Worm (Caenorhabditis elegans): ENCODE results near the gene ZC250.4.

ZC250.4 gene

ce11 chrV:5835397-5835796 lies 22.5 kb upstream of the ZC250.4 start:
- TF ChIP-seq hmg-4 (GFP tag; optimal IDR thresholded peaks at IDR 0.05) (no peak), F13C5.2 (tag; optimal IDR thresholded peaks at IDR 0.05) (no peak), ceh-36 (tag; optimal IDR thresholded peaks at IDR 0.05) (no peak), tbx-37 (GFP tag; conservative IDR thresholded peaks at IDR 0.05) (no peak), aly-1 (tag; optimal IDR thresholded peaks at IDR 0.05) (no peak), pes-1 (GFP tag; IDR thresholded peaks at IDR 0.05) (no peak), scrt-1 (GFP tag; IDR thresholded peaks at IDR 0.05) (no peak), ceh-13 (GFP tag; optimal IDR thresholded peaks at IDR 0.05) (no peak), ama-1 (optimal IDR thresholded peaks at IDR 0.05) (no peak), ets-7 (tag; optimal IDR thresholded peaks at IDR 0.05) (no peak), hmbx-1 (tag; optimal IDR thresholded peaks at IDR 0.05) (no peak), hnd-1 (tag; optimal IDR thresholded peaks at IDR 0.05) (no peak), tra-4 (tag; optimal IDR thresholded peaks at IDR 0.05) (no peak)

DNA sequence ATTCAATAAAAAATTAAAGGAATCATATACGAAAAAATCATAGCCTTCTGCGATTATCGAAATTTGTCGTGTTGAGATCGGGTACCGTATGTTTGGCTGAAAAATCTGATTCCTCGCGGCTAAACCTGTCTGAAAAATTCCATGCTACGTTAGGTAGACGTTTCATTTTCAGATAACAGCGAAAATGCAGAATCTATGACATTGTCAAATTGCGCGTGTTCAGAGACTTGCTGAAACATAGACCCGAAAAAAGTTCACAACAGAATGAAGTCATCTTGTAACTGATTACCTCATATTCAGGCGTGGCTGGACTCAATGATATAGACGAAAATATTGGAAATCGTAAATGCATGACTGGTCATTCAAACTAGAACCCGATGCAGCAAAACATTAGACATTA lies 20.6 kb upstream of the ZC250.4 start, which contains the start of gene srh-76:
Gene srh-76 (plus strand): TSS at position 301 of the 400 bp plus-strand sequence.
- TF ChIP-seq flt-1 (GFP tag; IDR thresholded peaks at IDR 0.05) (no peak), ceh-13 (GFP tag; optimal IDR thresholded peaks at IDR 0.05) (no peak), aly-1 (tag; optimal IDR thresholded peaks at IDR 0.05) (no peak), hmg-4 (GFP tag; optimal IDR thresholded peaks at IDR 0.05) (no peak), hmbx-1 (tag; optimal IDR thresholded peaks at IDR 0.05) (no peak)

- TF ChIP-seq F13C5.2 (tag; optimal IDR thresholded peaks at IDR 0.05) (no peak), ama-1 (optimal IDR thresholded peaks at IDR 0.05) (no peak), sea-1 (GFP tag; conservative IDR thresholded peaks at IDR 0.05) (no peak), tbx-37 (GFP tag; conservative IDR thresholded peaks at IDR 0.05) (no peak), tra-4 (tag; optimal IDR thresholded peaks at IDR 0.05) (no peak), hmbx-1 (tag; optimal IDR thresholded peaks at IDR 0.05) (no peak), flt-1 (GFP tag; IDR thresholded peaks at IDR 0.05) (no peak), ceh-36 (tag; optimal IDR thresholded peaks at IDR 0.05) (no peak), scrt-1 (GFP tag; IDR thresholded peaks at IDR 0.05) (no peak), ceh-13 (GFP tag; optimal IDR thresholded peaks at IDR 0.05) (no peak)
Observed at ce11 chrV:5832799-5833198, 19.9 kb upstream of the ZC250.4 start.

- TF ChIP-seq ama-1 (optimal IDR thresholded peaks at IDR 0.05) (no peak), aly-1 (tag; optimal IDR thresholded peaks at IDR 0.05) (no peak), scrt-1 (GFP tag; IDR thresholded peaks at IDR 0.05) (no peak), B0310.2 (tag; optimal IDR thresholded peaks at IDR 0.05) (no peak), tra-4 (tag; optimal IDR thresholded peaks at IDR 0.05) (no peak), hnd-1 (tag; optimal IDR thresholded peaks at IDR 0.05) (no peak), hmbx-1 (tag; optimal IDR thresholded peaks at IDR 0.05) (no peak), tbx-37 (GFP tag; conservative IDR thresholded peaks at IDR 0.05) (no peak), ceh-36 (tag; optimal IDR thresholded peaks at IDR 0.05) (no peak), flt-1 (GFP tag; IDR thresholded peaks at IDR 0.05) (no peak), sea-1 (GFP tag; conservative IDR thresholded peaks at IDR 0.05) (no peak), ets-7 (tag; optimal IDR thresholded peaks at IDR 0.05) (no peak), tbx-11 (GFP tag; IDR thresholded peaks at IDR 0.05) (no peak), hmg-4 (GFP tag; optimal IDR thresholded peaks at IDR 0.05) (no peak), pes-1 (GFP tag; IDR thresholded peaks at IDR 0.05) (no peak), F13C5.2 (tag; optimal IDR thresholded peaks at IDR 0.05) (no peak), ceh-13 (GFP tag; optimal IDR thresholded peaks at IDR 0.05) (no peak)
Observed at ce11 chrV:5831253-5831652, 18.3 kb upstream of the ZC250.4 start.

ce11 chrV:5826592-5826991 lies 13.7 kb upstream of the ZC250.4 start, which contains the start of gene let-418:
TSS of gene let-418 (plus strand) at chrV:5826833.
- TF ChIP-seq sea-1 (GFP tag; conservative IDR thresholded peaks at IDR 0.05) (no peak), tbx-37 (GFP tag; conservative IDR thresholded peaks at IDR 0.05) (no peak), hmbx-1 (tag; optimal IDR thresholded peaks at IDR 0.05) (no peak), tbx-11 (GFP tag; IDR thresholded peaks at IDR 0.05) (no peak), tra-4 (tag; optimal IDR thresholded peaks at IDR 0.05) (no peak), ets-7 (tag; optimal IDR thresholded peaks at IDR 0.05) (no peak)

DNA sequence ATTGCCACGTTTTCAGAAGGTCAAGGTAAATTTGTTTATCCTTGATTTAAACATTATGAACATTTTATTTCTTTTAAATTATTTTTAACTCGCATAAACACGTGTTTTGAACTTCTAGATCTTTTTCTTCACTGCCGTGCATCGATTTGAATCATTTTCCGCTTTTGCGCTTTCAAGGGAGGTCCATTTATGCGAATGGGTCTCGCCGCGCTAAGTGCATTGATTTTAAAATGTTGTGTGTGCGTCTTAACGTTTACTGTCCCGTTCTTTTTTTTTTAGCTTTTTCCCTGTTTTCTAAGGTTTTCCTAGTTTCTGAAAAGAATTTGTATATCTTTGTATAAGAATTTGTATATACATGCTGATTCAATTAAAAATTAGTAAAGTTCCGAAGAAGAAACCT lies 12.5 kb upstream of the ZC250.4 start:
- TF ChIP-seq scrt-1 (GFP tag; IDR thresholded peaks at IDR 0.05) (no peak), tbx-37 (GFP tag; conservative IDR thresholded peaks at IDR 0.05) (no peak), ceh-36 (tag; optimal IDR thresholded peaks at IDR 0.05) (no peak), F13C5.2 (tag; optimal IDR thresholded peaks at IDR 0.05) (no peak), pes-1 (GFP tag; IDR thresholded peaks at IDR 0.05) (no peak), hnd-1 (tag; optimal IDR thresholded peaks at IDR 0.05) (no peak), sea-1 (GFP tag; conservative IDR thresholded peaks at IDR 0.05) (no peak), tbx-11 (GFP tag; IDR thresholded peaks at IDR 0.05) (no peak), ets-7 (tag; optimal IDR thresholded peaks at IDR 0.05) (no peak), ama-1 (optimal IDR thresholded peaks at IDR 0.05) (no peak), hmg-4 (GFP tag; optimal IDR thresholded peaks at IDR 0.05) (no peak), tra-4 (tag; optimal IDR thresholded peaks at IDR 0.05) (no peak), ceh-13 (GFP tag; optimal IDR thresholded peaks at IDR 0.05) (no peak), aly-1 (tag; optimal IDR thresholded peaks at IDR 0.05) (no peak), hmbx-1 (tag; optimal IDR thresholded peaks at IDR 0.05) (no peak), flt-1 (GFP tag; IDR thresholded peaks at IDR 0.05) (no peak), B0310.2 (tag; optimal IDR thresholded peaks at IDR 0.05) (no peak)

DNA sequence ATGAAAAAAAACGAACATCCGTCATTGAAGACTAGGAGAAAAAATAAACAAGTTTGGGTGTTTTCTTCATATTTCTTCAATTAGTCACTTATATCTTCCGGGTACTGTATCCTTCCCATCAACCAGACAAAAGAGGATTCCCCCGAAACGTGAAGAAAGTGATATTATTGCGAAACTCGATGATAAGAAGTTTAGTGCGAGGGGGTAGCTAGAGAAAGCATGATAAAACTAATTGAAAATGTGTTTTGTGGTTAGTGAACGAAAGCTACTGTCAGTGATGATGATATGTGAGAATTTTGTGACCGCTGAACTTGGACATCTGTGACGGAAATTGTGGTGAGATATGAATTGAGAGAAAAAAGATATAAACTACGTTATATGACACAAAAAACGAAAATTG lies 10.0 kb upstream of the ZC250.4 start:
- no peak for TF ChIP-seq ets-7 (tag; optimal IDR thresholded peaks at IDR 0.05)
- TF ChIP-seq hmbx-1 (tag; optimal IDR thresholded peaks at IDR 0.05): no peak
- no peak for TF ChIP-seq tbx-37 (GFP tag; conservative IDR thresholded peaks at IDR 0.05)

ce11 chrV:5821451-5822143 lies 8.7 kb upstream of the ZC250.4 start:
- TF ChIP-seq ceh-13 (GFP tag; optimal IDR thresholded peaks at IDR 0.05) (no peak), ceh-36 (tag; optimal IDR thresholded peaks at IDR 0.05) (no peak), ets-7 (tag; optimal IDR thresholded peaks at IDR 0.05) (no peak), tbx-11 (GFP tag; IDR thresholded peaks at IDR 0.05) (no peak), B0310.2 (tag; optimal IDR thresholded peaks at IDR 0.05) (no peak), sea-1 (GFP tag; conservative IDR thresholded peaks at IDR 0.05) (no peak), hnd-1 (tag; optimal IDR thresholded peaks at IDR 0.05) (no peak), ama-1 (optimal IDR thresholded peaks at IDR 0.05) (no peak), pes-1 (GFP tag; IDR thresholded peaks at IDR 0.05) (no peak), tra-4 (tag; optimal IDR thresholded peaks at IDR 0.05) (no peak), tbx-37 (GFP tag; conservative IDR thresholded peaks at IDR 0.05) (no peak), hmbx-1 (tag; optimal IDR thresholded peaks at IDR 0.05) (no peak), hmg-4 (GFP tag; optimal IDR thresholded peaks at IDR 0.05) (no peak), aly-1 (tag; optimal IDR thresholded peaks at IDR 0.05) (no peak), scrt-1 (GFP tag; IDR thresholded peaks at IDR 0.05) (no peak)
